Worm (Caenorhabditis elegans) whole organism, L4/young adult: ENCODE data around the gene F58B4.3.

Experiments used
- W03F9.2 ChIP-seq: fragments of 150-350 bp; optimal IDR thresholded peaks from 2 replicates; lab custom pipeline; 2014; ENCODE audit warnings: missing biosample characterization, missing genetic modification characterization
- dao-5 ChIP-seq: sonication (generic microtip); optimal IDR thresholded peaks from 2 replicates; lab custom pipeline; 2016; ENCODE audit warnings: missing genotype, missing genetic modification characterization, moderate library complexity, missing compliant biosample characterization
- him-1 ChIP-seq: sonication (generic microtip); optimal IDR thresholded peaks from 2 replicates; lab custom pipeline; 2016; ENCODE audit warnings: missing genotype, missing genetic modification reagents, missing genetic modification characterization, missing compliant biosample characterization

ce11 chrV:10940571-10940991, 11.0 kb downstream of the F58B4.3 start:
- TF ChIP-seq W03F9.2 (tag; lab: Kevin White, UChicago) (peak; percentile 19), him-1 (tag; lab: Kevin White, UChicago) (no peak), dao-5 (tag; lab: Kevin White, UChicago) (no peak)
